Worm (Caenorhabditis elegans) whole organism, late embryonic: ENCODE measurements around the gene mom-2.

ENCODE experiments used
- C08G9.2 ChIP-seq: sonication (generic microtip); optimal IDR thresholded peaks from 2 replicates; lab custom pipeline; 2016; ENCODE audit warnings: mild to moderate bottlenecking, missing genetic modification characterization, moderate library complexity, missing compliant biosample characterization
- C38D4.7 ChIP-seq: fragments of 200-800 bp; sonication (Bioruptor generic); optimal IDR thresholded peaks from 2 replicates; lab custom pipeline; 2018; ENCODE audit warnings: mild to moderate bottlenecking, missing genetic modification characterization, moderate library complexity, missing compliant biosample characterization
- T23F11.4 ChIP-seq: fragments of 200-800 bp; sonication (Bioruptor generic); optimal IDR thresholded peaks from 2 replicates; lab custom pipeline; 2018; ENCODE audit warnings: mild to moderate bottlenecking, missing genetic modification characterization, missing compliant biosample characterization
- Y22D7AL.16 ChIP-seq: sonication (generic microtip); optimal IDR thresholded peaks from 2 replicates; lab custom pipeline; 2016; ENCODE audit warnings: missing genetic modification characterization, missing compliant biosample characterization
- ceh-14 ChIP-seq: sonication (generic microtip); optimal IDR thresholded peaks from 2 replicates; lab custom pipeline; 2016; ENCODE audit warnings: missing genotype, missing genetic modification characterization, missing compliant biosample characterization
- ceh-18 ChIP-seq: sonication (generic microtip); optimal IDR thresholded peaks from 2 replicates; lab custom pipeline; 2016; ENCODE audit warnings: missing genetic modification characterization, missing compliant biosample characterization
- ceh-19 ChIP-seq: fragments of 200-800 bp; sonication (Bioruptor generic); optimal IDR thresholded peaks from 2 replicates; lab custom pipeline; 2018; ENCODE audit warnings: mild to moderate bottlenecking, missing genetic modification characterization, missing compliant biosample characterization
- ceh-2 ChIP-seq: sonication (generic microtip); optimal IDR thresholded peaks from 2 replicates; lab custom pipeline; 2016; ENCODE audit warnings: missing genotype, missing genetic modification characterization, missing compliant biosample characterization
- ceh-22 ChIP-seq: sonication (generic microtip); optimal IDR thresholded peaks from 2 replicates; lab custom pipeline; 2017; ENCODE audit warnings: missing biosample characterization, missing genetic modification characterization
- ceh-24 ChIP-seq: sonication (generic microtip); optimal IDR thresholded peaks from 2 replicates; lab custom pipeline; 2016; ENCODE audit warnings: mild to moderate bottlenecking, missing genetic modification characterization, missing compliant biosample characterization
- ceh-34 ChIP-seq: sonication (generic microtip); optimal IDR thresholded peaks from 2 replicates; lab custom pipeline; 2016; ENCODE audit warnings: mild to moderate bottlenecking, missing genetic modification characterization, missing compliant biosample characterization
- ceh-48 ChIP-seq: sonication (generic microtip); optimal IDR thresholded peaks from 2 replicates; lab custom pipeline; 2016; ENCODE audit warnings: missing genetic modification characterization, inconsistent platforms, missing compliant biosample characterization
- ceh-6 ChIP-seq: fragments of 200-800 bp; sonication (Bioruptor generic); optimal IDR thresholded peaks from 2 replicates; lab custom pipeline; 2018; ENCODE audit warnings: mild to moderate bottlenecking, missing genetic modification characterization, missing compliant biosample characterization
- che-1 ChIP-seq: sonication (generic microtip); optimal IDR thresholded peaks from 2 replicates; lab custom pipeline; 2016; ENCODE audit warnings: mild to moderate bottlenecking, missing genetic modification characterization, missing compliant biosample characterization
- dve-1 ChIP-seq: sonication (generic microtip); optimal IDR thresholded peaks from 2 replicates; lab custom pipeline; 2017; ENCODE audit warnings: antibody characterized with exemption, mild to moderate bottlenecking, missing genetic modification characterization, missing compliant biosample characterization
- elt-4 ChIP-seq: sonication (generic microtip); optimal IDR thresholded peaks from 2 replicates; lab custom pipeline; 2016; ENCODE audit warnings: missing genetic modification characterization, missing compliant biosample characterization
- ets-4 ChIP-seq: sonication (generic microtip); optimal IDR thresholded peaks from 2 replicates; lab custom pipeline; 2016; ENCODE audit warnings: missing genetic modification characterization, missing compliant biosample characterization
- eyg-1 ChIP-seq: sonication (generic microtip); optimal IDR thresholded peaks from 2 replicates; lab custom pipeline; 2016; ENCODE audit warnings: missing genotype, missing genetic modification characterization, missing compliant biosample characterization
- fax-1 ChIP-seq: sonication (generic microtip); optimal IDR thresholded peaks from 2 replicates; lab custom pipeline; 2016; ENCODE audit warnings: missing genotype, missing genetic modification characterization, missing compliant biosample characterization
- fkh-10 ChIP-seq: fragments of 150-350 bp; optimal IDR thresholded peaks from 2 replicates; lab custom pipeline; 2014; ENCODE audit warnings: missing biosample characterization, missing genetic modification reagents, missing genetic modification characterization
- fkh-6 ChIP-seq: sonication (generic microtip); optimal IDR thresholded peaks from 2 replicates; lab custom pipeline; 2016; ENCODE audit warnings: missing genetic modification characterization, missing compliant biosample characterization
- hlh-15 ChIP-seq: sonication (generic microtip); optimal IDR thresholded peaks from 2 replicates; lab custom pipeline; 2016; ENCODE audit warnings: missing genetic modification characterization, missing compliant biosample characterization
- hlh-30 ChIP-seq: sonication (generic microtip); optimal IDR thresholded peaks from 2 replicates; lab custom pipeline; 2017; ENCODE audit warnings: antibody characterized with exemption, missing genetic modification characterization, missing compliant biosample characterization; ENCODE audit not compliant: insufficient read depth
- lim-6 ChIP-seq: sonication (generic microtip); optimal IDR thresholded peaks from 2 replicates; lab custom pipeline; 2016; ENCODE audit warnings: missing genetic modification characterization, missing compliant biosample characterization
- lin-11 ChIP-seq: fragments of 200-800 bp; sonication (Bioruptor generic); optimal IDR thresholded peaks from 2 replicates; lab custom pipeline; 2018; ENCODE audit warnings: mild to moderate bottlenecking, missing genetic modification characterization, missing compliant biosample characterization
- madf-2 ChIP-seq: sonication (generic microtip); optimal IDR thresholded peaks from 2 replicates; lab custom pipeline; 2017; ENCODE audit warnings: missing genetic modification characterization, missing compliant biosample characterization
- mec-3 ChIP-seq: sonication (generic microtip); optimal IDR thresholded peaks from 2 replicates; lab custom pipeline; 2016; ENCODE audit warnings: borderline replicate concordance, missing genetic modification characterization, missing compliant biosample characterization
- odd-2 ChIP-seq: sonication (generic microtip); optimal IDR thresholded peaks from 2 replicates; lab custom pipeline; 2017; ENCODE audit warnings: antibody characterized with exemption, mild to moderate bottlenecking, missing genetic modification characterization, missing compliant biosample characterization
- pag-3 ChIP-seq: sonication (generic microtip); optimal IDR thresholded peaks from 2 replicates; lab custom pipeline; 2016; ENCODE audit warnings: missing compliant biosample characterization, missing genetic modification characterization, borderline replicate concordance
- pax-1 ChIP-seq: fragments of 150-350 bp; optimal IDR thresholded peaks from 2 replicates; lab custom pipeline; 2014; ENCODE audit warnings: missing biosample characterization, missing genetic modification characterization
- pha-2 ChIP-seq: sonication (generic microtip); optimal IDR thresholded peaks from 2 replicates; lab custom pipeline; 2017; ENCODE audit warnings: mild to moderate bottlenecking, missing genetic modification characterization, missing compliant biosample characterization
- pha-4 ChIP-seq: fragments of 150-350 bp; optimal IDR thresholded peaks from 2 replicates; lab custom pipeline; 2018; ENCODE audit warnings: missing biosample characterization, missing genetic modification reagents, missing genetic modification characterization
- pqm-1 ChIP-seq: sonication (generic microtip); optimal IDR thresholded peaks from 2 replicates; lab custom pipeline; 2016; ENCODE audit warnings: missing genetic modification characterization, missing compliant biosample characterization
- ref-2 ChIP-seq: sonication (generic microtip); optimal IDR thresholded peaks from 2 replicates; lab custom pipeline; 2016; ENCODE audit warnings: missing genetic modification characterization, missing compliant biosample characterization
- sox-2 ChIP-seq: fragments of 200-800 bp; sonication (Bioruptor generic); IDR thresholded peaks from 2 replicates; pipeline ENCODE4 v1.3.6; 2022; ENCODE audit warnings: missing genetic modification reagents, missing genetic modification characterization, missing compliant biosample characterization
- syd-9 ChIP-seq: sonication (generic microtip); optimal IDR thresholded peaks from 2 replicates; lab custom pipeline; 2016; ENCODE audit warnings: mild to moderate bottlenecking, missing genetic modification characterization, moderate library complexity, missing compliant biosample characterization
- tbx-7 ChIP-seq: sonication (generic microtip); optimal IDR thresholded peaks from 2 replicates; lab custom pipeline; 2016; ENCODE audit warnings: missing genotype, missing genetic modification characterization, missing compliant biosample characterization
- unc-3 ChIP-seq, 2 experiments: fragments of 200-800 bp in 1 of 2; sonication (Bioruptor generic) in 1 of 2; sonication (generic microtip) in 1 of 2; conservative IDR thresholded peaks in 1 of 2; optimal IDR thresholded peaks in 1 of 2; 2 replicates each; pipeline versions ENCODE4 v1.3.6 to Lab custom; 2016 to 2022; ENCODE audit warnings: missing compliant biosample characterization in 2 of 2, missing genetic modification characterization in 2 of 2, missing genetic modification reagents in 1 of 2
- unc-42 ChIP-seq: sonication (generic microtip); optimal IDR thresholded peaks from 2 replicates; lab custom pipeline; 2016; ENCODE audit warnings: missing genotype, missing genetic modification characterization, missing compliant biosample characterization
- unc-55 ChIP-seq: sonication (generic microtip); optimal IDR thresholded peaks from 2 replicates; lab custom pipeline; 2017; ENCODE audit warnings: missing biosample characterization, missing genetic modification reagents, missing genetic modification characterization
- zip-5 ChIP-seq: sonication (generic microtip); optimal IDR thresholded peaks from 2 replicates; lab custom pipeline; 2016; ENCODE audit warnings: missing genetic modification characterization, missing compliant biosample characterization
- ztf-16 ChIP-seq: sonication (generic microtip); optimal IDR thresholded peaks from 2 replicates; lab custom pipeline; 2017; ENCODE audit warnings: missing genetic modification characterization, missing compliant biosample characterization

mom-2 gene

ce11 chrV:8394357-8394850, 38.6 kb downstream of the mom-2 start, which contains the start of the genes pho-6 and F52E1.3:
TSS of gene pho-6 (minus strand) at chrV:8394457.
TSS of gene F52E1.3 (plus strand) at chrV:8394800.
- TF ChIP-seq C08G9.2 (tag; lab: Kevin White, UChicago) (no peak), ceh-19 (GFP tag; lab: Kevin White, UChicago) (no peak), pha-2 (tag; lab: Kevin White, UChicago) (no peak), mec-3 (tag; lab: Kevin White, UChicago) (no peak), dve-1 (no peak), ets-4 (tag; lab: Kevin White, UChicago) (no peak), lin-11 (tag; lab: Kevin White, UChicago) (no peak), pha-4 (tag; lab: Kevin White, UChicago) (no peak), ceh-34 (tag; lab: Kevin White, UChicago) (no peak), pag-3 (tag; lab: Kevin White, UChicago) (no peak), ref-2 (tag; lab: Kevin White, UChicago) (no peak), pax-1 (no peak), pqm-1 (no peak), ceh-24 (tag; lab: Kevin White, UChicago) (no peak), unc-42 (tag; lab: Kevin White, UChicago) (no peak), ceh-2 (no peak)

- TF ChIP-seq unc-55 (GFP tag; lab: Kevin White, UChicago), result no peak
- no peak for TF ChIP-seq ztf-16 (tag; lab: Kevin White, UChicago)
- no peak for TF ChIP-seq eyg-1 (tag; lab: Kevin White, UChicago)
- no peak for TF ChIP-seq odd-2 (tag; lab: Kevin White, UChicago)
- no peak for TF ChIP-seq pha-4 (tag; lab: Kevin White, UChicago)
- TF ChIP-seq pax-1, result no peak
- no peak for TF ChIP-seq ceh-22
- TF ChIP-seq ceh-2, result no peak
- TF ChIP-seq madf-2, result no peak
- TF ChIP-seq ceh-19 (GFP tag; lab: Kevin White, UChicago), result no peak
- no peak for TF ChIP-seq lim-6 (tag; lab: Kevin White, UChicago)
- no peak for TF ChIP-seq hlh-30
- no peak for TF ChIP-seq elt-4
- TF ChIP-seq, all 69 proteins: peak for 0
These were observed 45.0 kb downstream of the mom-2 start for ce11 chrV:8400808-8401207.

ce11 chrV:8401267-8401666, 45.5 kb downstream of the mom-2 start:
- TF ChIP-seq fkh-6 (no peak), eyg-1 (tag; lab: Kevin White, UChicago) (no peak), fax-1 (tag; lab: Kevin White, UChicago) (no peak), pha-2 (tag; lab: Kevin White, UChicago) (no peak), che-1 (tag; lab: Kevin White, UChicago) (no peak), pax-1 (no peak), fkh-10 (no peak), tbx-7 (no peak), ceh-48 (tag; lab: Kevin White, UChicago) (no peak), ceh-24 (tag; lab: Kevin White, UChicago) (no peak), ref-2 (tag; lab: Kevin White, UChicago) (no peak), sox-2 (GFP tag; lab: Robert Waterston, UW) (no peak), hlh-15 (tag; lab: Kevin White, UChicago) (no peak)

ce11 chrV:8402392-8402791, 46.6 kb downstream of the mom-2 start, which contains the start of gene F52E1.9:
TSS of gene F52E1.9 (minus strand) at chrV:8402669.
- no peak for TF ChIP-seq ceh-14 (tag; lab: Kevin White, UChicago)
- TF ChIP-seq zip-5 (tag; lab: Kevin White, UChicago), result no peak
- TF ChIP-seq ceh-24 (tag; lab: Kevin White, UChicago), result no peak
- no peak for TF ChIP-seq unc-3 (GFP tag; conservative IDR thresholded peaks at IDR 0.05; lab: Robert Waterston, UW)
- no peak for TF ChIP-seq unc-3 (tag; optimal IDR thresholded peaks at IDR 0.05; lab: Kevin White, UChicago)
- TF ChIP-seq C38D4.7, result no peak
- no peak for TF ChIP-seq mec-3 (tag; lab: Kevin White, UChicago)
- TF ChIP-seq T23F11.4, result no peak
- no peak for TF ChIP-seq ceh-18 (tag; lab: Kevin White, UChicago)
- TF ChIP-seq Y22D7AL.16, result no peak
- no peak for TF ChIP-seq elt-4
- no peak for TF ChIP-seq ceh-2
- TF ChIP-seq ceh-6, result no peak
- no peak for TF ChIP-seq dve-1
- no peak for TF ChIP-seq syd-9 (tag; lab: Kevin White, UChicago)
- TF ChIP-seq madf-2, result no peak
